Worm (Caenorhabditis elegans) whole organism, L2 larva: Measurements from ENCODE around the gene T24C12.4.

Experiments
- ama-1 ChIP-seq: fragments of 150-350 bp; optimal IDR thresholded peaks from 2 replicates; lab custom pipeline; 2018; ENCODE audit warnings: inconsistent platforms
- ceh-16 ChIP-seq: fragments of 150-350 bp; optimal IDR thresholded peaks from 2 replicates; lab custom pipeline; 2014; ENCODE audit warnings: missing biosample characterization, missing genetic modification characterization
- elt-3 ChIP-seq: sonication (generic microtip); optimal IDR thresholded peaks from 2 replicates; lab custom pipeline; 2017; ENCODE audit warnings: missing biosample characterization, missing genetic modification characterization
- nhr-6 ChIP-seq: fragments of 150-350 bp; optimal IDR thresholded peaks from 2 replicates; lab custom pipeline; 2014; ENCODE audit warnings: missing biosample characterization, missing genetic modification characterization
- zag-1 ChIP-seq: fragments of 150-350 bp; optimal IDR thresholded peaks from 2 replicates; lab custom pipeline; 2014; ENCODE audit warnings: missing biosample characterization, missing genetic modification characterization

ce11 chrX:2204963-2205362, at the start of gene T24C12.4:
- TF ChIP-seq ama-1 (lab: Kevin White, UChicago) (no peak), zag-1 (tag; lab: Kevin White, UChicago) (no peak), ceh-16 (tag; lab: Kevin White, UChicago) (no peak), elt-3 (tag; lab: Kevin White, UChicago) (no peak), nhr-6 (no peak)
